Fruit fly (Drosophila melanogaster) whole organism, embryonic: ENCODE data around the gene CG31089.

Experiments used
- Adf1 ChIP-seq: fragments of 200-800 bp; sonication (Bioruptor generic); IDR thresholded peaks from 2 replicates; pipeline ENCODE4 v1.3.6; 2022; ENCODE audit warnings: missing biosample characterization, missing genetic modification characterization
- Atf-2 ChIP-seq: fragments of 200-800 bp; sonication (Bioruptor generic); optimal IDR thresholded peaks from 2 replicates; lab custom pipeline; 2016; ENCODE audit warnings: missing biosample characterization, missing genetic modification characterization
- CG10267 ChIP-seq: fragments of 200-800 bp; sonication (Bioruptor generic); optimal IDR thresholded peaks from 2 replicates; lab custom pipeline; 2018; ENCODE audit warnings: missing biosample characterization, mild to moderate bottlenecking, missing genetic modification characterization, moderate library complexity
- CG11723 ChIP-seq: fragments of 200-800 bp; sonication (Bioruptor generic); optimal IDR thresholded peaks from 2 replicates; lab custom pipeline; 2017; ENCODE audit warnings: missing biosample characterization, mild to moderate bottlenecking, missing genetic modification characterization
- CG12236 ChIP-seq: fragments of 200-800 bp; sonication (Bioruptor generic); optimal IDR thresholded peaks from 2 replicates; lab custom pipeline; 2016; ENCODE audit warnings: missing biosample characterization, missing genetic modification characterization
- CG13287 ChIP-seq: fragments of 200-800 bp; sonication (Bioruptor generic); IDR thresholded peaks from 2 replicates; pipeline ENCODE4 v1.3.6; 2022; ENCODE audit warnings: missing biosample characterization, missing genetic modification characterization; ENCODE audit not compliant: partially characterized antibody
- CG14710 ChIP-seq: fragments of 200-800 bp; sonication (Bioruptor generic); optimal IDR thresholded peaks from 3 replicates; lab custom pipeline; 2019; ENCODE audit warnings: missing biosample characterization, mild to moderate bottlenecking, missing genetic modification characterization, moderate library complexity
- CG14965 ChIP-seq: fragments of 200-800 bp; sonication (Bioruptor generic); optimal IDR thresholded peaks from 2 replicates; lab custom pipeline; 2016; ENCODE audit warnings: missing biosample characterization, missing genetic modification characterization, borderline replicate concordance
- CG1603 ChIP-seq: fragments of 200-800 bp; sonication (Bioruptor generic); optimal IDR thresholded peaks from 2 replicates; lab custom pipeline; 2019; ENCODE audit warnings: missing biosample characterization, mild to moderate bottlenecking, missing genetic modification characterization, moderate library complexity
- CG17186 ChIP-seq: fragments of 200-800 bp; sonication (Bioruptor generic); optimal IDR thresholded peaks from 3 replicates; lab custom pipeline; 2017; ENCODE audit warnings: missing biosample characterization, missing genetic modification reagents, missing genetic modification characterization
- CG18599 ChIP-seq: fragments of 200-800 bp; sonication (Bioruptor generic); optimal IDR thresholded peaks from 3 replicates; lab custom pipeline; 2017; ENCODE audit warnings: missing biosample characterization, missing genetic modification characterization, mild to moderate bottlenecking, moderate library complexity, missing genetic modification reagents
- CG2202 ChIP-seq: fragments of 200-800 bp; sonication (Bioruptor generic); optimal IDR thresholded peaks from 2 replicates; lab custom pipeline; 2018; ENCODE audit warnings: missing biosample characterization, mild to moderate bottlenecking, missing genetic modification characterization
- CG31224 ChIP-seq: fragments of 200-800 bp; sonication (Bioruptor generic); IDR thresholded peaks from 2 replicates; pipeline ENCODE4 v1.3.6; 2022; ENCODE audit warnings: missing biosample characterization, missing genetic modification characterization
- CG31441 ChIP-seq: fragments of 200-800 bp; sonication (Bioruptor generic); IDR thresholded peaks from 2 replicates; pipeline ENCODE4 v1.3.6; 2022; ENCODE audit warnings: missing biosample characterization, missing genetic modification characterization
- CG3163 ChIP-seq: fragments of 200-800 bp; sonication (Bioruptor generic); optimal IDR thresholded peaks from 3 replicates; lab custom pipeline; 2016; ENCODE audit warnings: missing biosample characterization, missing genetic modification characterization
- CG8359 ChIP-seq: fragments of 200-800 bp; sonication (Bioruptor generic); optimal IDR thresholded peaks from 2 replicates; lab custom pipeline; 2017; ENCODE audit warnings: missing biosample characterization, mild to moderate bottlenecking, missing genetic modification characterization, borderline replicate concordance
- CG8478 ChIP-seq: fragments of >200 bp; optimal IDR thresholded peaks from 2 replicates; lab custom pipeline; 2018
- CG8944 ChIP-seq: fragments of 200-800 bp; sonication (Bioruptor generic); optimal IDR thresholded peaks from 3 replicates; lab custom pipeline; 2016; ENCODE audit warnings: missing biosample characterization, missing genetic modification characterization
- CG9727 ChIP-seq: fragments of 200-800 bp; sonication (Bioruptor generic); optimal IDR thresholded peaks from 3 replicates; lab custom pipeline; 2017; ENCODE audit warnings: missing biosample characterization, mild to moderate bottlenecking, missing genetic modification characterization
- CG9817 ChIP-seq: fragments of 200-800 bp; sonication (Bioruptor generic); optimal IDR thresholded peaks from 2 replicates; lab custom pipeline; 2018; ENCODE audit warnings: missing biosample characterization, mild to moderate bottlenecking, missing genetic modification characterization, moderate library complexity
- Chrac-16 ChIP-seq: fragments of 200-800 bp; sonication (Bioruptor generic); optimal IDR thresholded peaks from 3 replicates; lab custom pipeline; 2016; ENCODE audit warnings: missing biosample characterization, missing genetic modification characterization
- Deaf1 ChIP-seq: fragments of 200-800 bp; optimal IDR thresholded peaks from 3 replicates; lab custom pipeline; 2019; ENCODE audit warnings: missing biosample characterization, mild to moderate bottlenecking, missing genetic modification characterization, moderate library complexity
- Dref ChIP-seq: fragments of 200-800 bp; sonication (Bioruptor generic); IDR thresholded peaks from 2 replicates; pipeline ENCODE4 v1.3.6; 2022; ENCODE audit warnings: missing biosample characterization, missing genetic modification characterization
- E2f2 ChIP-seq: fragments of 200-800 bp; sonication (Bioruptor generic); IDR thresholded peaks from 2 replicates; pipeline ENCODE4 v1.3.6; 2022; ENCODE audit warnings: missing biosample characterization, missing genetic modification characterization
- Gug ChIP-seq: fragments of 200-800 bp; sonication (Bioruptor generic); IDR thresholded peaks from 4 replicates; pipeline ENCODE4 v1.3.6; 2022; ENCODE audit warnings: missing biosample characterization, missing genetic modification characterization
- Mad ChIP-seq: fragments of 200-800 bp; sonication (Bioruptor generic); optimal IDR thresholded peaks from 2 replicates; lab custom pipeline; 2016; ENCODE audit warnings: missing biosample characterization, missing genetic modification characterization
- NFAT ChIP-seq: fragments of 200-800 bp; sonication (Bioruptor generic); IDR thresholded peaks from 2 replicates; pipeline ENCODE4 v1.3.6; 2022; ENCODE audit warnings: missing biosample characterization, missing genetic modification characterization
- ac ChIP-seq: fragments of 200-800 bp; sonication (Bioruptor generic); optimal IDR thresholded peaks from 3 replicates; lab custom pipeline; 2017; ENCODE audit warnings: missing biosample characterization, mild to moderate bottlenecking, missing genetic modification characterization
- ato ChIP-seq: fragments of 200-800 bp; sonication (Bioruptor generic); IDR thresholded peaks from 2 replicates; pipeline ENCODE4 v1.3.6; 2022; ENCODE audit warnings: missing biosample characterization, missing genetic modification characterization; ENCODE audit not compliant: partially characterized antibody
- bbx ChIP-seq: fragments of 200-800 bp; sonication (Bioruptor generic); IDR thresholded peaks from 2 replicates; pipeline ENCODE4 v1.3.6; 2022; ENCODE audit warnings: missing biosample characterization, missing genetic modification characterization; ENCODE audit not compliant: partially characterized antibody
- ci ChIP-seq: fragments of 200-800 bp; sonication (Bioruptor generic); IDR thresholded peaks from 3 replicates; pipeline ENCODE4 v1.3.6; 2022; ENCODE audit warnings: missing biosample characterization, missing genetic modification characterization
- dati ChIP-seq: fragments of 200-800 bp; sonication (Bioruptor generic); IDR thresholded peaks from 2 replicates; pipeline ENCODE4 v1.3.6; 2022; ENCODE audit warnings: missing biosample characterization, missing genetic modification characterization
- dpn ChIP-seq, 2 experiments: fragments of 200-800 bp; sonication (Bioruptor generic); optimal IDR thresholded peaks; 3 replicates each; lab custom pipeline; 2016; ENCODE audit warnings: missing biosample characterization in 2 of 2, missing genetic modification characterization in 2 of 2
- ewg ChIP-seq: fragments of 200-800 bp; sonication (Bioruptor generic); optimal IDR thresholded peaks from 3 replicates; lab custom pipeline; 2017; ENCODE audit warnings: mild to moderate bottlenecking, missing biosample characterization, missing genetic modification reagents, missing genetic modification characterization
- fd64A ChIP-seq: fragments of 200-800 bp; sonication (Bioruptor generic); optimal IDR thresholded peaks from 3 replicates; lab custom pipeline; 2018; ENCODE audit warnings: missing biosample characterization, mild to moderate bottlenecking, missing genetic modification characterization
- gfzf ChIP-seq: fragments of 200-800 bp; sonication (Bioruptor generic); optimal IDR thresholded peaks from 2 replicates; lab custom pipeline; 2016; ENCODE audit warnings: missing biosample characterization, mild to moderate bottlenecking, missing genetic modification characterization, moderate library complexity
- gro ChIP-seq: fragments of 200-800 bp; sonication (Bioruptor generic); optimal IDR thresholded peaks from 2 replicates; lab custom pipeline; 2016; ENCODE audit warnings: missing biosample characterization, missing genetic modification characterization
- gsb-n ChIP-seq: fragments of 200-800 bp; sonication (Bioruptor generic); optimal IDR thresholded peaks from 3 replicates; lab custom pipeline; 2018; ENCODE audit warnings: missing biosample characterization, mild to moderate bottlenecking, missing genetic modification characterization
- insv ChIP-seq, 2 experiments: fragments of 200-800 bp; sonication (Bioruptor generic); optimal IDR thresholded peaks; 3 replicates each; lab custom pipeline; 2016 to 2018; ENCODE audit warnings: missing biosample characterization in 2 of 2, missing genetic modification characterization in 2 of 2
- lola ChIP-seq, 3 experiments: fragments of >200 bp in 2 of 3; fragments of 200-800 bp in 1 of 3; sonication (Bioruptor generic) in 1 of 3; optimal IDR thresholded peaks; 2 replicates each; lab custom pipeline; 2017 to 2019; ENCODE audit warnings: missing biosample characterization in 3 of 3, missing genetic modification characterization in 3 of 3, mild to moderate bottlenecking in 1 of 3, moderate library complexity in 1 of 3
- lov ChIP-seq, 2 experiments: fragments of 200-800 bp in 1 of 2; fragments of >200 bp in 1 of 2; sonication (Bioruptor generic) in 1 of 2; IDR thresholded peaks in 1 of 2; optimal IDR thresholded peaks in 1 of 2; 2 replicates in 1 of 2; 3 replicates in 1 of 2; pipeline versions ENCODE4 v1.3.6 to Lab custom; 2017 to 2022; ENCODE audit warnings: missing biosample characterization in 1 of 2, missing genetic modification characterization in 1 of 2
- mam ChIP-seq: fragments of 200-800 bp; sonication (Bioruptor generic); optimal IDR thresholded peaks from 3 replicates; lab custom pipeline; 2016; ENCODE audit warnings: missing biosample characterization, missing genetic modification characterization
- nerfin-1 ChIP-seq: fragments of 200-800 bp; sonication (Bioruptor generic); optimal IDR thresholded peaks from 3 replicates; lab custom pipeline; 2019; ENCODE audit warnings: missing biosample characterization, mild to moderate bottlenecking, missing genetic modification characterization, moderate library complexity
- pnt ChIP-seq: fragments of 200-800 bp; sonication (Bioruptor generic); optimal IDR thresholded peaks from 3 replicates; lab custom pipeline; 2016; ENCODE audit warnings: missing biosample characterization, missing genetic modification characterization
- psq ChIP-seq: fragments of 200-800 bp; sonication (Bioruptor generic); optimal IDR thresholded peaks from 2 replicates; lab custom pipeline; 2017; ENCODE audit warnings: missing biosample characterization, missing genetic modification characterization
- sima ChIP-seq: fragments of 200-800 bp; sonication (Bioruptor generic); optimal IDR thresholded peaks from 2 replicates; lab custom pipeline; 2016; ENCODE audit warnings: missing biosample characterization, missing genetic modification characterization
- sisA ChIP-seq: fragments of 200-800 bp; sonication (Bioruptor generic); IDR thresholded peaks from 2 replicates; pipeline ENCODE4 v1.3.6; 2022; ENCODE audit warnings: missing biosample characterization, missing genetic modification characterization
- sob ChIP-seq: fragments of 200-800 bp; sonication (Bioruptor generic); IDR thresholded peaks from 2 replicates; pipeline ENCODE4 v1.3.6; 2022; ENCODE audit warnings: missing biosample characterization, missing genetic modification characterization
- zen ChIP-seq: fragments of 200-800 bp; sonication (Bioruptor generic); optimal IDR thresholded peaks from 3 replicates; lab custom pipeline; 2018; ENCODE audit warnings: missing biosample characterization, mild to moderate bottlenecking, missing genetic modification characterization, moderate library complexity
- zfh1 ChIP-seq: fragments of 200-800 bp; sonication (Bioruptor generic); IDR thresholded peaks from 3 replicates; pipeline ENCODE4 v1.3.6; 2022; ENCODE audit warnings: missing biosample characterization, missing genetic modification characterization

CG31089 gene

dm6 chr3R:25879324-25879766, 23.1 kb upstream of the CG31089 start (continued):
- TF ChIP-seq E2f2 = peak; percentile 58; the same call in 1 of the 2 replicates
- no peak for TF ChIP-seq dati (GFP tag; lab: Robert Waterston, UW)
- TF ChIP-seq gfzf (GFP tag; lab: Kevin White, UChicago) = no peak
- peak; percentile 52 for TF ChIP-seq CG11723 (GFP tag; lab: Kevin White, UChicago)
- peak; percentile 67 for TF ChIP-seq CG8944
- peak; percentile 48 for TF ChIP-seq fd64A (GFP tag; lab: Kevin White, UChicago)
- peak; percentile 59 for TF ChIP-seq CG8359 (GFP tag; lab: Kevin White, UChicago)
- no peak for TF ChIP-seq zen (tag; lab: Kevin White, UChicago)
- TF ChIP-seq sob (GFP tag; lab: Robert Waterston, UW) = peak; percentile 77; the same call in 1 of the 2 replicates
- TF ChIP-seq CG9817 = peak; percentile 68
- TF ChIP-seq mam (GFP tag; lab: Kevin White, UChicago) = peak; percentile 68
- no peak for TF ChIP-seq bbx (GFP tag; lab: Robert Waterston, UW)
- no peak for TF ChIP-seq lov (optimal IDR thresholded peaks at IDR 0.05; lab: Kevin White, UChicago)
- no peak; the same call in 2 of the 3 replicates for TF ChIP-seq lov (GFP tag; IDR thresholded peaks at IDR 0.05; lab: Robert Waterston, UW)
- TF ChIP-seq CG1603 (tag; lab: Kevin White, UChicago) = peak; percentile 77
- TF ChIP-seq nerfin-1 (tag; lab: Kevin White, UChicago) = peak; percentile 72
- no peak for TF ChIP-seq sima (GFP tag; lab: Kevin White, UChicago)
- peak; percentile 66 for TF ChIP-seq ewg (GFP tag; lab: Kevin White, UChicago)
- TF ChIP-seq CG14965 (GFP tag; lab: Kevin White, UChicago) = no peak
- TF ChIP-seq CG9727 (GFP tag; lab: Kevin White, UChicago) = peak; percentile 71
- TF ChIP-seq ac (GFP tag; lab: Kevin White, UChicago) = no peak
- TF ChIP-seq NFAT (GFP tag; lab: Robert Waterston, UW) = no peak
- peak; percentile 25 for TF ChIP-seq CG12236
- peak; percentile 86 for TF ChIP-seq CG31441 (GFP tag; lab: Robert Waterston, UW)
- peak; percentile 75 for TF ChIP-seq Chrac-16 (GFP tag; lab: Kevin White, UChicago)
- peak; percentile 70 for TF ChIP-seq CG18599 (GFP tag; lab: Kevin White, UChicago)
- TF ChIP-seq gsb-n (tag; lab: Kevin White, UChicago) = no peak
- TF ChIP-seq psq (GFP tag; lab: Kevin White, UChicago) = no peak
- TF ChIP-seq CG3163 (GFP tag; lab: Kevin White, UChicago) = no peak
- peak; percentile 15 for TF ChIP-seq pnt (GFP tag; lab: Kevin White, UChicago)
- peak; percentile 45 for TF ChIP-seq Mad (GFP tag; lab: Kevin White, UChicago)
- peak; percentile 74 for TF ChIP-seq CG14710 (tag; lab: Kevin White, UChicago)
- TF ChIP-seq Adf1 (GFP tag; lab: Robert Waterston, UW) = no peak; the same call in 1 of the 2 replicates
- no peak for TF ChIP-seq CG31224
- no peak for TF ChIP-seq Dref (GFP tag; lab: Robert Waterston, UW)
- no peak for TF ChIP-seq insv (GFP tag; optimal IDR thresholded peaks at IDR 0.05; lab: Kevin White, UChicago)
- peak; percentile 81; the same call in 1 of the 2 replicates for TF ChIP-seq sisA (GFP tag; lab: Robert Waterston, UW)
- TF ChIP-seq Deaf1 (tag; lab: Kevin White, UChicago) = peak; percentile 50
- peak; percentile 72 for TF ChIP-seq Atf-2 (GFP tag; lab: Kevin White, UChicago)
- no peak for TF ChIP-seq CG8478 (lab: Kevin White, UChicago)
- peak; percentile 86; the same call in 2 of the 3 replicates for TF ChIP-seq ci (GFP tag; lab: Robert Waterston, UW)
- peak; percentile 75 to 83 for TF ChIP-seq dpn (GFP tag; optimal IDR thresholded peaks at IDR 0.05; lab: Kevin White, UChicago)
- peak; percentile 7 for TF ChIP-seq CG17186 (GFP tag; lab: Kevin White, UChicago)
- no peak for TF ChIP-seq CG13287 (GFP tag; lab: Robert Waterston, UW)
- TF ChIP-seq ato (GFP tag; lab: Robert Waterston, UW) = no peak
- TF ChIP-seq zfh1 (GFP tag; lab: Robert Waterston, UW) = no peak; the same call in 1 of the 3 replicates
- peak; percentile 34 for TF ChIP-seq gro (GFP tag; lab: Kevin White, UChicago)
- peak in 1 of 3 experiments; percentile 77 for TF ChIP-seq lola (GFP tag; optimal IDR thresholded peaks at IDR 0.05; lab: Kevin White, UChicago)
- TF ChIP-seq CG10267 (tag; lab: Kevin White, UChicago) = peak; percentile 74
- peak; percentile 67 for TF ChIP-seq Gug (GFP tag; lab: Robert Waterston, UW)
- peak; percentile 65 for TF ChIP-seq CG2202 (tag; lab: Kevin White, UChicago)
